Worm (Caenorhabditis elegans) whole organism, young adult: ENCODE results near the gene far-8.

Experiments
- B0035.1 ChIP-seq: sonication (generic microtip); optimal IDR thresholded peaks from 2 replicates; lab custom pipeline; 2016; ENCODE audit warnings: missing genetic modification characterization, mild to moderate bottlenecking, missing compliant biosample characterization, missing genotype, missing genetic modification reagents
- F52B5.7 ChIP-seq: sonication (generic microtip); optimal IDR thresholded peaks from 2 replicates; lab custom pipeline; 2016; ENCODE audit warnings: mild to moderate bottlenecking, missing genetic modification characterization, missing compliant biosample characterization
- cebp-2 ChIP-seq: fragments of 200-800 bp; sonication (Bioruptor generic); IDR thresholded peaks from 2 replicates; pipeline ENCODE4 v1.3.6; 2022; ENCODE audit warnings: missing genetic modification characterization, missing compliant biosample characterization
- ceh-79 ChIP-seq: sonication (generic microtip); optimal IDR thresholded peaks from 2 replicates; lab custom pipeline; 2017; ENCODE audit warnings: mild to moderate bottlenecking, missing genetic modification characterization, missing compliant biosample characterization
- chd-7 ChIP-seq: sonication (generic microtip); optimal IDR thresholded peaks from 2 replicates; lab custom pipeline; 2016; ENCODE audit warnings: mild to moderate bottlenecking, missing genetic modification characterization, moderate library complexity, missing compliant biosample characterization
- gei-17 ChIP-seq: fragments of 200-800 bp; sonication (Bioruptor generic); optimal IDR thresholded peaks from 2 replicates; lab custom pipeline; 2018; ENCODE audit warnings: mild to moderate bottlenecking, missing genetic modification characterization, missing compliant biosample characterization
- pha-4 ChIP-seq: fragments of 150-350 bp; sonication (generic microtip); optimal IDR thresholded peaks from 2 replicates; lab custom pipeline; 2014; ENCODE audit warnings: missing biosample characterization, missing genetic modification reagents, missing genetic modification characterization
- unc-62 ChIP-seq: fragments of 150-350 bp; optimal IDR thresholded peaks from 2 replicates; lab custom pipeline; 2014; ENCODE audit warnings: missing biosample characterization, missing genetic modification reagents, missing genetic modification characterization
- zfh-2 ChIP-seq: fragments of 200-800 bp; sonication (Bioruptor generic); conservative IDR thresholded peaks from 2 replicates; pipeline ENCODE4 v1.3.6; 2022; ENCODE audit warnings: missing genetic modification reagents, missing genetic modification characterization, missing compliant biosample characterization
- ztf-25 ChIP-seq: fragments of 200-800 bp; sonication (Bioruptor generic); IDR thresholded peaks from 2 replicates; pipeline ENCODE4 v1.3.6; 2022; ENCODE audit warnings: missing genetic modification reagents, missing genetic modification characterization, missing compliant biosample characterization

ce11 chrIII:794984-795596 is 47.6 kb upstream of the far-8 start, which contains the start of gene trpp-11:
- TF ChIP-seq chd-7 (no peak), ceh-79 (tag; lab: Kevin White, UChicago) (peak; percentile 40), gei-17 (GFP tag; lab: Kevin White, UChicago) (no peak), cebp-2 (no peak), zfh-2 (GFP tag; lab: Robert Waterston, UW) (no peak), F52B5.7 (no peak), ztf-25 (GFP tag; lab: Robert Waterston, UW) (no peak), B0035.1 (tag; lab: Kevin White, UChicago) (no peak), unc-62 (GFP tag; lab: Kevin White, UChicago) (no peak), pha-4 (tag; lab: Kevin White, UChicago) (no peak)
